Worm (Caenorhabditis elegans) whole organism, L1 larva: ENCODE results near the gene hint-3.

Source experiments
- aha-1 ChIP-seq: fragments of 150-350 bp; optimal IDR thresholded peaks from 2 replicates; lab custom pipeline; 2014; ENCODE audit warnings: missing biosample characterization, missing genetic modification characterization
- blmp-1 ChIP-seq: fragments of 150-350 bp; optimal IDR thresholded peaks from 2 replicates; lab custom pipeline; 2014; ENCODE audit warnings: missing biosample characterization, missing genetic modification characterization
- ceh-88 ChIP-seq: fragments of 200-800 bp; sonication (Bioruptor generic); IDR thresholded peaks from 2 replicates; pipeline ENCODE4 v1.3.6; 2022; ENCODE audit warnings: missing genetic modification characterization, missing compliant biosample characterization
- ces-1 ChIP-seq: fragments of 150-350 bp; optimal IDR thresholded peaks from 2 replicates; lab custom pipeline; 2014; ENCODE audit warnings: missing biosample characterization, missing genetic modification reagents, missing genetic modification characterization
- dsc-1 ChIP-seq: sonication (generic microtip); optimal IDR thresholded peaks from 2 replicates; lab custom pipeline; 2016; ENCODE audit warnings: mild to moderate bottlenecking, missing genetic modification characterization, missing compliant biosample characterization
- efl-1 ChIP-seq, 4 experiments: fragments of 150-350 bp; optimal IDR thresholded peaks in 3 of 4; peaks in 1 of 4; 1 replicate in 1 of 4; 2 replicates in 3 of 4; lab custom pipeline; 2014; ENCODE audit warnings: missing biosample characterization in 2 of 4, missing genetic modification characterization in 2 of 4, missing genetic modification reagents in 2 of 4
- efl-3 ChIP-seq: fragments of 200-800 bp; sonication (Bioruptor generic); optimal IDR thresholded peaks from 2 replicates; lab custom pipeline; 2018; ENCODE audit warnings: mild to moderate bottlenecking, missing genetic modification characterization, missing compliant biosample characterization
- egl-13 ChIP-seq: sonication (generic microtip); optimal IDR thresholded peaks from 2 replicates; lab custom pipeline; 2016; ENCODE audit warnings: missing genotype, missing genetic modification reagents, missing genetic modification characterization, missing compliant biosample characterization
- egl-27 ChIP-seq, 2 experiments: fragments of 150-350 bp in 1 of 2; sonication (generic microtip); optimal IDR thresholded peaks; 3 replicates each; lab custom pipeline; 2017 to 2018; ENCODE audit warnings: missing biosample characterization in 2 of 2, missing genetic modification characterization in 2 of 2, missing genetic modification reagents in 2 of 2
- elt-3 ChIP-seq, 6 experiments: fragments of 150-350 bp in 1 of 6; sonication (generic microtip); optimal IDR thresholded peaks; 2 replicates each; lab custom pipeline; 2017 to 2018; ENCODE audit warnings: missing biosample characterization in 6 of 6, missing genetic modification characterization in 6 of 6, inconsistent platforms in 1 of 6
- fkh-10 ChIP-seq: sonication (generic microtip); optimal IDR thresholded peaks from 2 replicates; lab custom pipeline; 2017; ENCODE audit warnings: missing biosample characterization, missing genetic modification reagents, missing genetic modification characterization
- fkh-4 ChIP-seq: sonication (generic microtip); optimal IDR thresholded peaks from 2 replicates; lab custom pipeline; 2016; ENCODE audit warnings: missing compliant biosample characterization, missing genetic modification characterization, borderline replicate concordance
- fkh-8 ChIP-seq: sonication (generic microtip); optimal IDR thresholded peaks from 2 replicates; lab custom pipeline; 2016; ENCODE audit warnings: mild to moderate bottlenecking, missing genetic modification characterization, missing compliant biosample characterization
- grh-1 ChIP-seq: fragments of 200-800 bp; sonication (Bioruptor generic); IDR thresholded peaks from 2 replicates; pipeline ENCODE4 v1.3.6; 2022; ENCODE audit warnings: missing genetic modification reagents, missing genetic modification characterization, missing compliant biosample characterization
- hlh-4 ChIP-seq: sonication (generic microtip); optimal IDR thresholded peaks from 2 replicates; lab custom pipeline; 2016; ENCODE audit warnings: mild to moderate bottlenecking, missing genetic modification characterization, missing compliant biosample characterization
- lin-13 ChIP-seq: fragments of 150-350 bp; optimal IDR thresholded peaks from 2 replicates; lab custom pipeline; 2014; ENCODE audit warnings: missing biosample characterization, missing genetic modification reagents, missing genetic modification characterization
- lin-14 ChIP-seq: fragments of 200-800 bp; sonication (Bioruptor generic); optimal IDR thresholded peaks from 2 replicates; lab custom pipeline; 2018; ENCODE audit warnings: mild to moderate bottlenecking, missing genetic modification characterization, moderate library complexity, missing compliant biosample characterization
- lin-15B ChIP-seq: fragments of 150-350 bp; sonication (generic microtip); optimal IDR thresholded peaks from 3 replicates; lab custom pipeline; 2014; ENCODE audit warnings: missing biosample characterization, missing genetic modification characterization
- lin-35 ChIP-seq, 2 experiments: fragments of 150-350 bp; optimal IDR thresholded peaks; 2 replicates each; lab custom pipeline; 2014; ENCODE audit warnings: missing biosample characterization in 2 of 2, missing genetic modification characterization in 2 of 2, missing genetic modification reagents in 2 of 2
- lin-39 ChIP-seq: fragments of 150-350 bp; optimal IDR thresholded peaks from 2 replicates; lab custom pipeline; 2014; ENCODE audit warnings: missing biosample characterization, missing genetic modification reagents, missing genetic modification characterization
- nhr-11 ChIP-seq: fragments of 150-350 bp; optimal IDR thresholded peaks from 2 replicates; lab custom pipeline; 2014; ENCODE audit warnings: missing biosample characterization, missing genetic modification characterization
- nhr-19 ChIP-seq: fragments of 200-800 bp; sonication (Bioruptor generic); conservative IDR thresholded peaks from 2 replicates; pipeline ENCODE4 v1.3.6; 2022; ENCODE audit warnings: missing genetic modification characterization, missing compliant biosample characterization
- nhr-20 ChIP-seq: sonication (generic microtip); optimal IDR thresholded peaks from 2 replicates; lab custom pipeline; 2016; ENCODE audit warnings: mild to moderate bottlenecking, missing genetic modification characterization, missing compliant biosample characterization
- nhr-237 ChIP-seq: fragments of 150-350 bp; optimal IDR thresholded peaks from 2 replicates; lab custom pipeline; 2014; ENCODE audit warnings: missing biosample characterization, missing genetic modification characterization
- nhr-47 ChIP-seq: sonication (generic microtip); optimal IDR thresholded peaks from 2 replicates; lab custom pipeline; 2016; ENCODE audit warnings: mild to moderate bottlenecking, missing genetic modification characterization, moderate library complexity, missing compliant biosample characterization
- nhr-71 ChIP-seq: sonication (generic microtip); optimal IDR thresholded peaks from 2 replicates; lab custom pipeline; 2016; ENCODE audit warnings: mild to moderate bottlenecking, missing genetic modification characterization, moderate library complexity, missing compliant biosample characterization
- nhr-76 ChIP-seq: sonication (generic microtip); optimal IDR thresholded peaks from 2 replicates; lab custom pipeline; 2017; ENCODE audit warnings: missing biosample characterization, missing genetic modification characterization
- nhr-77 ChIP-seq: fragments of 150-350 bp; optimal IDR thresholded peaks from 2 replicates; lab custom pipeline; 2014; ENCODE audit warnings: missing biosample characterization, missing genetic modification characterization
- nhr-85 ChIP-seq: sonication (generic microtip); peaks from one replicate; lab custom pipeline; 2016; ENCODE audit warnings: missing genetic modification characterization, inconsistent platforms, missing compliant biosample characterization
- nhr-90 ChIP-seq: sonication (generic microtip); optimal IDR thresholded peaks from 2 replicates; lab custom pipeline; 2016; ENCODE audit warnings: mild to moderate bottlenecking, missing genetic modification characterization, missing compliant biosample characterization; ENCODE audit not compliant: poor library complexity
- pag-3 ChIP-seq: sonication (generic microtip); optimal IDR thresholded peaks from 2 replicates; lab custom pipeline; 2017; ENCODE audit warnings: missing genetic modification characterization, mild to moderate bottlenecking, missing compliant biosample characterization, antibody characterized with exemption, borderline replicate concordance; ENCODE audit not compliant: insufficient read depth
- rnt-1 ChIP-seq: sonication (generic microtip); optimal IDR thresholded peaks from 2 replicates; lab custom pipeline; 2016; ENCODE audit warnings: mild to moderate bottlenecking, missing genetic modification characterization, moderate library complexity, missing compliant biosample characterization
- snpc-4 ChIP-seq: fragments of 150-350 bp; optimal IDR thresholded peaks from 2 replicates; lab custom pipeline; 2014; ENCODE audit warnings: missing biosample characterization, missing genetic modification characterization
- snu-23 ChIP-seq: sonication (generic microtip); optimal IDR thresholded peaks from 2 replicates; lab custom pipeline; 2016; ENCODE audit warnings: missing genetic modification characterization, missing compliant biosample characterization
- sox-4 ChIP-seq: sonication (generic microtip); optimal IDR thresholded peaks from 2 replicates; lab custom pipeline; 2016; ENCODE audit warnings: missing genetic modification characterization, missing compliant biosample characterization
- tbx-2 ChIP-seq: sonication (generic microtip); optimal IDR thresholded peaks from 2 replicates; lab custom pipeline; 2016; ENCODE audit warnings: missing genetic modification characterization, missing compliant biosample characterization
- unc-86 ChIP-seq: sonication (generic microtip); optimal IDR thresholded peaks from 2 replicates; lab custom pipeline; 2016; ENCODE audit warnings: missing genetic modification characterization, missing compliant biosample characterization
- unc-98 ChIP-seq: fragments of 200-800 bp; sonication (Bioruptor generic); IDR thresholded peaks from 2 replicates; pipeline ENCODE4 v1.3.6; 2022; ENCODE audit warnings: missing genetic modification characterization, missing compliant biosample characterization
- zag-1 ChIP-seq: fragments of 150-350 bp; optimal IDR thresholded peaks from 2 replicates; lab custom pipeline; 2014; ENCODE audit warnings: missing biosample characterization, missing genetic modification characterization
- zip-4 ChIP-seq: fragments of 200-800 bp; sonication (Bioruptor generic); optimal IDR thresholded peaks from 2 replicates; lab custom pipeline; 2018; ENCODE audit warnings: mild to moderate bottlenecking, missing genetic modification characterization, moderate library complexity, missing compliant biosample characterization
- ztf-4 ChIP-seq: fragments of 150-350 bp; optimal IDR thresholded peaks from 2 replicates; lab custom pipeline; 2014; ENCODE audit warnings: missing biosample characterization, missing genetic modification characterization

hint-3 gene

ce11 chrV:7721945-7722344 lies 38.3 kb upstream of the hint-3 start, which contains the start of gene ZK105.14 (continued):
- TF ChIP-seq egl-27 (tag; optimal IDR thresholded peaks at IDR 0.05; lab: Kevin White, UChicago) (no peak), aha-1 (no peak)

- TF ChIP-seq ceh-88 = no peak
- no peak for TF ChIP-seq unc-98 (GFP tag; lab: Robert Waterston, UW)
- TF ChIP-seq nhr-76 (tag; lab: Kevin White, UChicago) = no peak
- TF ChIP-seq snpc-4 (tag; lab: Kevin White, UChicago) = no peak
- TF ChIP-seq nhr-85 (tag; lab: Kevin White, UChicago) = no peak
- no peak for TF ChIP-seq efl-1 (optimal IDR thresholded peaks at IDR 0.05; lab: Kevin White, UChicago)
- TF ChIP-seq efl-1 (GFP tag; optimal IDR thresholded peaks at IDR 0.05 in 1 of 2; lab: Kevin White, UChicago) = no peak
- TF ChIP-seq lin-13 = no peak
- no peak for TF ChIP-seq elt-3 (tag; optimal IDR thresholded peaks at IDR 0.05; lab: Kevin White, UChicago)
- no peak for TF ChIP-seq nhr-11 (tag; lab: Kevin White, UChicago)
- TF ChIP-seq lin-35 (GFP tag; optimal IDR thresholded peaks at IDR 0.05; lab: Kevin White, UChicago) = no peak
- TF ChIP-seq hlh-4 (tag; lab: Kevin White, UChicago) = no peak
- no peak for TF ChIP-seq fkh-4 (tag; lab: Kevin White, UChicago)
Observed at ce11 chrV:7723967-7724544, 36.2 kb upstream of the hint-3 start, which contains the start of the genes ZK105.6 and ZK105.8. Gene ZK105.6, minus strand, starts transcription at chrV:7724067. Gene ZK105.8, plus strand, starts transcription at chrV:7724494.

ce11 chrV:7726202-7726601 lies 34.1 kb upstream of the hint-3 start:
- TF ChIP-seq lin-35 (GFP tag; optimal IDR thresholded peaks at IDR 0.05; lab: Kevin White, UChicago) (no peak), fkh-10 (no peak), snpc-4 (tag; lab: Kevin White, UChicago) (no peak), lin-14 (no peak), lin-15B (tag; lab: Kevin White, UChicago) (no peak), zag-1 (tag; lab: Kevin White, UChicago) (no peak)

- TF ChIP-seq fkh-4 (tag; lab: Kevin White, UChicago) (no peak), egl-13 (tag; lab: Kevin White, UChicago) (peak; percentile 37), unc-86 (tag; lab: Kevin White, UChicago) (peak; percentile 55), unc-98 (GFP tag; lab: Robert Waterston, UW) (no peak), zag-1 (tag; lab: Kevin White, UChicago) (no peak), nhr-71 (tag; lab: Kevin White, UChicago) (peak; percentile 64), fkh-8 (peak; percentile 71), nhr-47 (tag; lab: Kevin White, UChicago) (peak; percentile 30), nhr-19 (GFP tag; lab: Robert Waterston, UW) (no peak), tbx-2 (tag; lab: Kevin White, UChicago) (peak; percentile 13), sox-4 (tag; lab: Kevin White, UChicago) (no peak), lin-14 (peak; percentile 75), dsc-1 (tag; lab: Kevin White, UChicago) (peak; percentile 15)
Observed at ce11 chrV:7726927-7727326, 33.3 kb upstream of the hint-3 start.

ce11 chrV:7728003-7728678 lies 32.1 kb upstream of the hint-3 start:
- TF ChIP-seq efl-3 (GFP tag; lab: Kevin White, UChicago) (no peak), grh-1 (GFP tag; lab: Robert Waterston, UW) (peak; percentile 18; the same call in 1 of the 2 replicates), lin-39 (tag; lab: Kevin White, UChicago) (peak; percentile 24), pag-3 (tag; lab: Kevin White, UChicago) (no peak), rnt-1 (tag; lab: Kevin White, UChicago) (peak; percentile 81), snu-23 (peak; percentile 80), nhr-77 (tag; lab: Kevin White, UChicago) (peak; percentile 85), egl-13 (tag; lab: Kevin White, UChicago) (peak; percentile 96), blmp-1 (tag; lab: Kevin White, UChicago) (peak; percentile 98), lin-35 (GFP tag; optimal IDR thresholded peaks at IDR 0.05; lab: Kevin White, UChicago) (peak in 1 of 2 experiments; percentile 67), zip-4 (GFP tag; lab: Kevin White, UChicago) (peak; percentile 52), nhr-90 (tag; lab: Kevin White, UChicago) (no peak), nhr-237 (tag; lab: Kevin White, UChicago) (no peak), fkh-10 (peak; percentile 88), unc-86 (tag; lab: Kevin White, UChicago) (peak; percentile 90), ces-1 (GFP tag; lab: Kevin White, UChicago) (no peak), nhr-47 (tag; lab: Kevin White, UChicago) (peak; percentile 94), nhr-20 (tag; lab: Kevin White, UChicago) (peak; percentile 75), ztf-4 (tag; lab: Kevin White, UChicago) (peak; percentile 36), nhr-19 (GFP tag; lab: Robert Waterston, UW) (peak; percentile 71)
